Fruit fly (Drosophila melanogaster) whole organism: ENCODE results near the gene GluRIA.

ENCODE experiments used
- pan ChIP-seq: fragments of >200 bp; optimal IDR thresholded peaks from 2 replicates; lab custom pipeline; 2017
- psq ChIP-seq: fragments of >200 bp; optimal IDR thresholded peaks from 2 replicates; lab custom pipeline; 2017

DNA sequence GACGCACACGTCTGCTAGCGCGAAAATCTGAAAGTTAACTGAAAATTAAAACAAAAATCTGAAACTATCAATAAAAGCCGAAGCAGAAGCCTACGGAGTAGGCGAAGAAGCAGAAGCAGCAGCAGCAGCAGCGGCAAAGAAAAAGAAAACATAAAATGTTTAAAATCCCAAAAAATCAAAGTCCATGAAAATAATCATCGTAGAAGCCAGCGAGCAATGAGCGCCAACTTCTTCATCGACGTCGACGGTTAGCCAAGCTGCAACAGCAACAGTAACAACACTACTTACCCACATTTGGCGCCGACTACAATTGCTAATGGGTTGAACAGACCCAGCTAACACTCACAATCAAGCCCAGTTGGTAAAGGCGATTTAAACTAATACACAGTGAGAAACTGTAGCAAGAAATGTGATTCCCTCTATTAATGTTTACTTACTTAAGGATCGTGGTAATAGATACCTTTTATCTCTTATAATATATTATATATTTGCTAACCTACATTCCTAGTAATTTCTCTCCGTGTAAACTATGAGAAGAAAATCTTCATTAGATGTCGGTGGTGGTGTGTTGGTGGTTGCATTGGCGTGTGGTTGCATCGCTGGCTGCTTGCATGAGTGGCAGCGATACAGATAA is 34.3 kb upstream of the GluRIA start, which contains the start of gene jv:
- no peak for TF ChIP-seq psq (lab: Kevin White, UChicago)
- TF ChIP-seq pan = no peak
